Fruit fly (Drosophila melanogaster) whole organism, wandering third instar larva: ENCODE results near the gene CG14717.

Experiments used
- Jra ChIP-seq: sonication (Bioruptor generic); optimal IDR thresholded peaks from 2 replicates; lab custom pipeline; 2016; ENCODE audit warnings: missing biosample characterization, missing genetic modification characterization
- Myc ChIP-seq: fragments of >200 bp; optimal IDR thresholded peaks from 2 replicates; lab custom pipeline; 2017
- N ChIP-seq: fragments of >200 bp; optimal IDR thresholded peaks from 2 replicates; lab custom pipeline; 2018; ENCODE audit warnings: missing biosample characterization, missing external identifiers, missing genetic modification characterization
- OdsH ChIP-seq: fragments of 200-800 bp; sonication (Bioruptor generic); optimal IDR thresholded peaks from 2 replicates; lab custom pipeline; 2016; ENCODE audit warnings: missing biosample characterization, mild to moderate bottlenecking, missing genetic modification characterization
- dl ChIP-seq, 2 experiments: fragments of 175-275, 200-275 bp in 1 of 2; fragments of 200-275 bp in 1 of 2; sonication (Bioruptor generic); optimal IDR thresholded peaks; lab custom pipeline; 2018; ENCODE audit warnings: mild to moderate bottlenecking in 2 of 2, missing biosample characterization in 2 of 2, missing genetic modification characterization in 2 of 2, moderate library complexity in 2 of 2; ENCODE audit not compliant: partially characterized antibody in 2 of 2, insufficient read depth in 1 of 2
- foxo ChIP-seq, 2 experiments: fragments of 200-800 bp; sonication (Bioruptor generic); optimal IDR thresholded peaks; 2 replicates in 1 of 2; 3 replicates in 1 of 2; lab custom pipeline; 2016 to 2017; ENCODE audit warnings: missing biosample characterization in 2 of 2, missing genetic modification characterization in 2 of 2
- psq ChIP-seq: fragments of 200-800 bp; sonication (Bioruptor generic); optimal IDR thresholded peaks from 3 replicates; lab custom pipeline; 2017; ENCODE audit warnings: missing biosample characterization, mild to moderate bottlenecking, missing genetic modification characterization, moderate library complexity
- usp ChIP-seq: fragments of >200 bp; optimal IDR thresholded peaks from 2 replicates; lab custom pipeline; 2017; ENCODE audit warnings: missing biosample characterization, missing genetic modification characterization

- no peak for TF ChIP-seq N (GFP tag; lab: Kevin White, UChicago)
- no peak for TF ChIP-seq Myc (lab: Kevin White, UChicago)
- TF ChIP-seq dl (GFP tag; optimal IDR thresholded peaks at IDR 0.05; lab: Kevin White, UChicago; ENCODE audit: insufficient read depth in 1 of 2, partially characterized antibody in 2 of 2): no peak
- TF ChIP-seq OdsH: no peak
- TF ChIP-seq Jra: no peak
- TF ChIP-seq foxo (GFP tag; optimal IDR thresholded peaks at IDR 0.05; lab: Kevin White, UChicago): no peak
- TF ChIP-seq usp (GFP tag; lab: Kevin White, UChicago): no peak
- TF ChIP-seq psq (GFP tag; lab: Kevin White, UChicago): no peak
These were observed 30.2 kb upstream of the CG14717 start for dm6 chr3R:11665925-11666687.
